Worm (Caenorhabditis elegans) whole organism, L4 larva: Measurements from ENCODE around the gene F01D4.5.

ENCODE experiments used
- F37D6.2 ChIP-seq: sonication (generic microtip); optimal IDR thresholded peaks from 2 replicates; lab custom pipeline; 2016; ENCODE audit warnings: mild to moderate bottlenecking, missing genetic modification characterization, missing compliant biosample characterization
- F44E2.7 ChIP-seq: fragments of 200-800 bp; sonication (Bioruptor generic); IDR thresholded peaks from 2 replicates; pipeline ENCODE4 v2.1.2; 2022; ENCODE audit warnings: missing genetic modification characterization, missing compliant biosample characterization
- R02D3.7 ChIP-seq: fragments of 150-350 bp; sonication (generic microtip); optimal IDR thresholded peaks from 3 replicates; lab custom pipeline; 2014; ENCODE audit warnings: missing biosample characterization, missing genetic modification characterization
- T26A8.4 ChIP-seq: fragments of 200-800 bp; sonication (Bioruptor generic); IDR thresholded peaks from 2 replicates; pipeline ENCODE4 v1.3.6; 2022; ENCODE audit warnings: missing genetic modification characterization, missing compliant biosample characterization
- Y75B8A.6 ChIP-seq: fragments of 200-800 bp; sonication (Bioruptor generic); IDR thresholded peaks from 2 replicates; pipeline ENCODE4 v1.3.6; 2022; ENCODE audit warnings: missing genetic modification reagents, missing genetic modification characterization, missing compliant biosample characterization
- ZK337.2 ChIP-seq: fragments of 200-800 bp; sonication (Bioruptor generic); IDR thresholded peaks from 2 replicates; pipeline ENCODE4 v1.3.6; 2022; ENCODE audit warnings: missing genetic modification reagents, missing genetic modification characterization, missing compliant biosample characterization
- aha-1 ChIP-seq: fragments of 150-350 bp; peaks from one replicate; lab custom pipeline; 2014; ENCODE audit warnings: missing biosample characterization, missing genetic modification characterization
- arid-1 ChIP-seq: fragments of 200-800 bp; sonication (Bioruptor generic); conservative IDR thresholded peaks from 2 replicates; pipeline ENCODE4 v1.3.6; 2022; ENCODE audit warnings: missing genetic modification reagents, missing genetic modification characterization, missing compliant biosample characterization
- attf-4 ChIP-seq: sonication (generic microtip); optimal IDR thresholded peaks from 3 replicates; lab custom pipeline; 2017; ENCODE audit warnings: missing biosample characterization, missing genetic modification characterization
- ceh-44 ChIP-seq: fragments of 200-800 bp; sonication (Bioruptor generic); IDR thresholded peaks from 2 replicates; pipeline ENCODE4 v1.3.6; 2022; ENCODE audit warnings: missing genetic modification reagents, missing genetic modification characterization, missing compliant biosample characterization
- ceh-62 ChIP-seq: sonication (generic microtip); optimal IDR thresholded peaks from 2 replicates; lab custom pipeline; 2017; ENCODE audit warnings: missing biosample characterization, missing genetic modification characterization
- cey-2 ChIP-seq: sonication (generic microtip); optimal IDR thresholded peaks from 3 replicates; lab custom pipeline; 2017; ENCODE audit warnings: missing genetic modification characterization, mild to moderate bottlenecking, missing compliant biosample characterization, antibody characterized with exemption, borderline replicate concordance; ENCODE audit not compliant: insufficient read depth
- ctbp-1 ChIP-seq: fragments of 200-800 bp; sonication (Bioruptor generic); IDR thresholded peaks from 2 replicates; pipeline ENCODE4 v1.3.6; 2022; ENCODE audit warnings: missing genetic modification reagents, missing genetic modification characterization, missing compliant biosample characterization
- daf-12 ChIP-seq: fragments of 150-350 bp; optimal IDR thresholded peaks from 2 replicates; lab custom pipeline; 2014; ENCODE audit warnings: missing biosample characterization, missing genetic modification reagents, missing genetic modification characterization
- daf-8 ChIP-seq: fragments of 200-800 bp; sonication (Bioruptor generic); IDR thresholded peaks from 2 replicates; pipeline ENCODE4 v1.3.6; 2022; ENCODE audit warnings: missing genetic modification characterization, missing compliant biosample characterization
- dmd-6 ChIP-seq: fragments of 200-800 bp; sonication (Bioruptor generic); IDR thresholded peaks from 2 replicates; pipeline ENCODE4 v1.3.6; 2022; ENCODE audit warnings: missing genetic modification reagents, missing genetic modification characterization, missing compliant biosample characterization
- dmd-8 ChIP-seq: fragments of 200-800 bp; sonication (Bioruptor generic); IDR thresholded peaks from 2 replicates; pipeline ENCODE4 v1.3.6; 2022; ENCODE audit warnings: missing genetic modification characterization, missing compliant biosample characterization
- dve-1 ChIP-seq: sonication (generic microtip); optimal IDR thresholded peaks from 2 replicates; lab custom pipeline; 2017; ENCODE audit warnings: antibody characterized with exemption, mild to moderate bottlenecking, missing genetic modification characterization, missing compliant biosample characterization; ENCODE audit not compliant: insufficient read depth
- egl-27 ChIP-seq: sonication (generic microtip); optimal IDR thresholded peaks from 3 replicates; lab custom pipeline; 2017; ENCODE audit warnings: missing biosample characterization, missing genetic modification reagents, missing genetic modification characterization
- egl-43 ChIP-seq: fragments of 200-800 bp; sonication (Bioruptor generic); IDR thresholded peaks from 2 replicates; pipeline ENCODE4 v1.3.6; 2022; ENCODE audit warnings: missing genetic modification reagents, missing genetic modification characterization, missing compliant biosample characterization
- fkh-10 ChIP-seq: fragments of 150-350 bp; optimal IDR thresholded peaks from 2 replicates; lab custom pipeline; 2014; ENCODE audit warnings: missing biosample characterization, missing genetic modification reagents, missing genetic modification characterization
- hlh-30 ChIP-seq: sonication (generic microtip); optimal IDR thresholded peaks from 2 replicates; lab custom pipeline; 2017; ENCODE audit warnings: antibody characterized with exemption, mild to moderate bottlenecking, missing genetic modification characterization, missing compliant biosample characterization; ENCODE audit not compliant: insufficient read depth
- jun-1 ChIP-seq: fragments of 150-350 bp; optimal IDR thresholded peaks from 2 replicates; lab custom pipeline; 2014; ENCODE audit warnings: missing biosample characterization, missing genetic modification reagents, missing genetic modification characterization
- lin-1 ChIP-seq: fragments of 200-800 bp; sonication (Bioruptor generic); IDR thresholded peaks from 2 replicates; pipeline ENCODE4 v1.3.6; 2022; ENCODE audit warnings: missing genetic modification reagents, missing genetic modification characterization, missing compliant biosample characterization
- lin-13 ChIP-seq: fragments of 150-350 bp; optimal IDR thresholded peaks from 2 replicates; lab custom pipeline; 2014; ENCODE audit warnings: missing biosample characterization, missing genetic modification reagents, missing genetic modification characterization
- lin-15B ChIP-seq: fragments of 150-350 bp; sonication (generic microtip); optimal IDR thresholded peaks from 3 replicates; lab custom pipeline; 2014; ENCODE audit warnings: missing biosample characterization, missing genetic modification characterization
- mdt-29 ChIP-seq: fragments of 200-800 bp; sonication (Bioruptor generic); IDR thresholded peaks from 2 replicates; pipeline ENCODE4 v1.3.6; 2022; ENCODE audit warnings: missing genetic modification reagents, missing genetic modification characterization, missing compliant biosample characterization
- mxl-2 ChIP-seq: fragments of 200-800 bp; sonication (Bioruptor generic); conservative IDR thresholded peaks from 2 replicates; pipeline ENCODE4 v1.3.6; 2022; ENCODE audit warnings: missing genetic modification reagents, missing genetic modification characterization, missing compliant biosample characterization
- mxl-3 ChIP-seq: fragments of 200-800 bp; sonication (Bioruptor generic); optimal IDR thresholded peaks from 2 replicates; lab custom pipeline; 2018; ENCODE audit warnings: mild to moderate bottlenecking, missing genetic modification characterization, missing compliant biosample characterization
- nhr-102 ChIP-seq: sonication (generic microtip); optimal IDR thresholded peaks from 2 replicates; lab custom pipeline; 2016; ENCODE audit warnings: mild to moderate bottlenecking, missing genetic modification characterization, moderate library complexity, missing compliant biosample characterization
- nhr-11 ChIP-seq: fragments of 150-350 bp; optimal IDR thresholded peaks from 2 replicates; lab custom pipeline; 2014; ENCODE audit warnings: missing biosample characterization, missing genetic modification characterization
- nhr-28 ChIP-seq: fragments of 150-350 bp; optimal IDR thresholded peaks from 2 replicates; lab custom pipeline; 2014; ENCODE audit warnings: missing biosample characterization, missing genetic modification characterization
- nhr-48 ChIP-seq: sonication (generic microtip); optimal IDR thresholded peaks from 2 replicates; lab custom pipeline; 2016; ENCODE audit warnings: mild to moderate bottlenecking, missing genetic modification characterization, missing compliant biosample characterization
- pha-4 ChIP-seq, 2 experiments: fragments of 150-350 bp in 1 of 2; fragments of 200-800 bp in 1 of 2; sonication (Bioruptor generic) in 1 of 2; IDR thresholded peaks in 1 of 2; optimal IDR thresholded peaks in 1 of 2; 2 replicates each; pipeline versions ENCODE4 v1.3.6 to Lab custom; 2014 to 2022; ENCODE audit warnings: missing genetic modification characterization in 2 of 2, missing genetic modification reagents in 2 of 2, missing biosample characterization in 1 of 2, missing compliant biosample characterization in 1 of 2
- php-3 ChIP-seq: fragments of 200-800 bp; sonication (Bioruptor generic); IDR thresholded peaks from 2 replicates; pipeline ENCODE4 v1.3.6; 2022; ENCODE audit warnings: missing genetic modification reagents, missing genetic modification characterization, missing compliant biosample characterization
- rbr-2 ChIP-seq: sonication (generic microtip); optimal IDR thresholded peaks from 2 replicates; lab custom pipeline; 2016; ENCODE audit warnings: missing genotype, missing genetic modification characterization, missing compliant biosample characterization
- saeg-2 ChIP-seq: fragments of 200-800 bp; sonication (Bioruptor generic); IDR thresholded peaks from 2 replicates; pipeline ENCODE4 v1.3.6; 2022; ENCODE audit warnings: missing genetic modification reagents, missing genetic modification characterization, missing compliant biosample characterization
- set-16 ChIP-seq: fragments of 200-800 bp; sonication (Bioruptor generic); IDR thresholded peaks from 2 replicates; pipeline ENCODE4 v1.3.6; 2022; ENCODE audit warnings: missing genetic modification reagents, missing genetic modification characterization, missing compliant biosample characterization
- skn-1 ChIP-seq: fragments of 150-350 bp; optimal IDR thresholded peaks from 2 replicates; lab custom pipeline; 2014; ENCODE audit warnings: missing biosample characterization, missing genetic modification characterization
- spr-3 ChIP-seq: fragments of 200-800 bp; sonication (Bioruptor generic); optimal IDR thresholded peaks from 2 replicates; lab custom pipeline; 2018; ENCODE audit warnings: mild to moderate bottlenecking, missing genetic modification characterization, missing compliant biosample characterization
- unc-62 ChIP-seq, 3 experiments: fragments of 150-350 bp in 1 of 3; sonication (generic microtip); optimal IDR thresholded peaks in 2 of 3; peaks in 1 of 3; 1 replicate in 1 of 3; 2 replicates in 2 of 3; lab custom pipeline; 2014 to 2017; ENCODE audit warnings: missing biosample characterization in 3 of 3, missing genetic modification characterization in 3 of 3, missing genetic modification reagents in 3 of 3, missing genotype in 1 of 3
- zfp-3 ChIP-seq: fragments of 200-800 bp; sonication (Bioruptor generic); conservative IDR thresholded peaks from 2 replicates; pipeline ENCODE4 v1.3.6; 2022; ENCODE audit warnings: missing genetic modification reagents, missing genetic modification characterization, missing compliant biosample characterization
- zip-2 ChIP-seq: fragments of 150-350 bp; optimal IDR thresholded peaks from 2 replicates; lab custom pipeline; 2014; ENCODE audit warnings: missing biosample characterization, missing genetic modification characterization
- ztf-7 ChIP-seq: fragments of 150-350 bp; optimal IDR thresholded peaks from 2 replicates; lab custom pipeline; 2014; ENCODE audit warnings: missing biosample characterization, missing genetic modification characterization

Gene F01D4.5

DNA sequence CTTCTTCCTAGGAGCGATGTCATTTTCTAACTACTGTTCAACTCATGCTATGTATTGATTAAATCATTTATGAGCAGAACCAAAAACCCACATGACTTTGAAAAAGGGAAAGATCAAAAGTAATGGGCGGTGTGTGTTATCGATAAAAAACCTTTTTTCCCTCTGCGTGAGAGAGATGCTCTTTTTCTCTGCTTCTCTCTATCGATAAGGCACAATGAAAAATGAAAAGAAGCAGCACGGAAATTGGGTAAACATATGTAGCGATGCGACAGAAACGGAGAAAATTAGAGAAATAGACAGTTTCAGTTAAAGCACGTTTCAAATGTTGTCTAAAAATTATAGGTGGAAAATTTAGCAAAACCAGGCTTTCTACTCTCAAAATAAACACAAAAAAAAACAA, 18.9 kb upstream of the F01D4.5 start (continued):
- TF ChIP-seq zfp-3 (GFP tag; lab: Robert Waterston, UW) = 0 out of 2 replicates have a peak, but pooled peaks have one; percentile 37
- no peak for TF ChIP-seq skn-1
- TF ChIP-seq daf-12 (tag; lab: Kevin White, UChicago) = no peak
- TF ChIP-seq mdt-29 (GFP tag; lab: Robert Waterston, UW) = no peak
- TF ChIP-seq lin-15B (tag; lab: Kevin White, UChicago) = no peak
- TF ChIP-seq ceh-62 = no peak

DNA sequence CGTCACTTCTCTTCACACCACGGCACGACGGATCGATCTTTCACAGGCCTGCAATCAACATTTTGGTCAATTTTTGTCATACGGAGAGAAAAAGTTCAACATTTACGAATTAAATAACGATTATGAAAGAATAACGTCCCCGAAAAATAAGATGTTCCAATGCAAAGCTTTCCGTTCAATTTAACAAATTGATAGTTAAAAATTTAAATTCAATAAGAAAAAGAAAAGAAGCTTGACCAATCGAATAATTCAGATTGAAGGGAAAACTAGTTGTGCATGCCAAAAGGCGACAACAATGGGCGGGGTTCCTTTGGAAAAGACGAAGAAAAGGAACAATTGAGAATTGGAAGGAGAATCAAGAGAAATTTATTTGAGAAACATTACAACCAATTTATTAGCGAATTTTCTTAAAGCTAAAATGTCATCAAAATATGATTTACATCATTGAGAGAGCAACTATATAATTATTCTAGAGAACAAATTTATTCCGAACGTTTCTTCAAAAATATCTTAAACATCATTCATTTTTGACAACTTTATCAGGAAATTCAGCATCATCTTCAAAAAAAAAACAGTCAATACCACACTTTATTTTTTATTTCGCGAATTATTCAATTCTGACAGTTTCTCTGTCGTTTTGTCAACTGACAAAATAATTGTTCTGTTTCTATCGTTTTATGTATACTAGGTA, 18.2 kb upstream of the F01D4.5 start, which contains the start of gene tax-6:
Gene tax-6, minus strand, starts transcription at position 51 of the 691 bp plus-strand sequence.
- no peak for TF ChIP-seq spr-3 (GFP tag; lab: Kevin White, UChicago)
- TF ChIP-seq aha-1 = peak; percentile 91

DNA sequence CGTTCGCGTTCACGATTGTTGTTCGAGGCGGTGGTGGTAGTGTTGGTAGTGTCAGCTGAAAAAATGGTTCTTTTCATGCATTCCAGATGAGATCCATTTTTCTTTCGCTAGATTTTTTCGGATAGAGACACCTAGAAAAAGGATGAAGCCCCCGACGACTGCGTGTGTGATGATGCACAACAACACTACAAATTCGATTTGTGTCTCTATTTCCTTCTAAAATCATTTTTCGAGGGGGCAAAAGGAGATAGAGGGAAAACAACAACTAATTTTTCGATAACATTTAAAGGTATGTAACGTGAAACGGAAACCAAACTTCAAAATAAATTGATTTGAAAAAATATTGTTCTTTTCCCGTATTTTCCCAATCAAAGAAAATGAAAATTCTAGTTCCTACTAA, 17.0 kb upstream of the F01D4.5 start:
- no peak for TF ChIP-seq jun-1 (tag; lab: Kevin White, UChicago)
- no peak for TF ChIP-seq F44E2.7 (GFP tag; lab: Robert Waterston, UW)
- no peak for TF ChIP-seq dmd-6 (GFP tag; lab: Robert Waterston, UW)
- TF ChIP-seq nhr-11 (tag; lab: Kevin White, UChicago) = no peak
- TF ChIP-seq dmd-8 (GFP tag; lab: Robert Waterston, UW) = no peak
- TF ChIP-seq ctbp-1 (GFP tag; lab: Robert Waterston, UW) = no peak

DNA sequence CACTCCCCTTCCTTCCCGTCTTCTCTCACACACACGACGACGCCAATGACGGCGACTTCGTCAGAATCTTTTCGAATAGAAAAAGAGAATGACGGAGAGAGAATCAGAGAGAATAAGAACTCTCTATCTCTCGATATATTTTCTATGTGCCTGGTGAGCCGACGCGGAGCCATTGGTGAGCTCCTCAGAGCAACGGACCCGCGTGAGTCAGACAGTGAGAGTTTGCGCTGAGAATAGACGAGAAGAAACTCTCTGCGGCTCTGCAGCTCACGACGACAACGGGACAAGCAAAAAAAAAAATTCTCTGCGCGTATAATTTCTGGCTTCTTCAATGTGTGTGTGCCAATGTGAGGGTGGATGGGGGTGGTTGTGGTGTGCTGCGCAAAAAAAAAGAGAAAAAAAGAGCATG, 16.5 kb upstream of the F01D4.5 start:
- no peak for TF ChIP-seq saeg-2
- TF ChIP-seq lin-13 (GFP tag; lab: Kevin White, UChicago) = no peak
- no peak for TF ChIP-seq zip-2
- TF ChIP-seq mxl-2 = 0 out of 2 replicates have a peak, but pooled peaks have one; percentile 4
- peak in 1 of 2 experiments; percentile 69 for TF ChIP-seq unc-62 (GFP tag; optimal IDR thresholded peaks at IDR 0.05 in 1 of 2; lab: Kevin White, UChicago)
- no peak for TF ChIP-seq unc-62 (tag; optimal IDR thresholded peaks at IDR 0.05; lab: Kevin White, UChicago)
- TF ChIP-seq nhr-102 (tag; lab: Kevin White, UChicago) = no peak
- no peak for TF ChIP-seq cey-2 (tag; lab: Kevin White, UChicago)
- no peak for TF ChIP-seq dmd-8 (GFP tag; lab: Robert Waterston, UW)
- no peak for TF ChIP-seq nhr-48 (tag; lab: Kevin White, UChicago)
- TF ChIP-seq php-3 (GFP tag; lab: Robert Waterston, UW) = no peak
- TF ChIP-seq nhr-28 = no peak
- no peak for TF ChIP-seq lin-1 (GFP tag; lab: Robert Waterston, UW)
- TF ChIP-seq ZK337.2 (GFP tag; lab: Robert Waterston, UW) = peak; percentile 100
- no peak for TF ChIP-seq Y75B8A.6
- TF ChIP-seq egl-43 (GFP tag; lab: Robert Waterston, UW) = 0 out of 2 replicates have a peak, but pooled peaks have one; percentile 60
- TF ChIP-seq rbr-2 (tag; lab: Kevin White, UChicago) = peak; percentile 73
- no peak for TF ChIP-seq attf-4 (tag; lab: Kevin White, UChicago)
- peak; percentile 12 for TF ChIP-seq mxl-3 (GFP tag; lab: Kevin White, UChicago)
- TF ChIP-seq fkh-10 = peak; percentile 63
- TF ChIP-seq set-16 = peak; percentile 69
- TF ChIP-seq arid-1 (GFP tag; lab: Robert Waterston, UW) = no peak
- TF ChIP-seq T26A8.4 (GFP tag; lab: Robert Waterston, UW) = no peak
- no peak for TF ChIP-seq pha-4 (GFP tag; IDR thresholded peaks at IDR 0.05; lab: Robert Waterston, UW)
- TF ChIP-seq pha-4 (tag; optimal IDR thresholded peaks at IDR 0.05; lab: Kevin White, UChicago) = no peak
- TF ChIP-seq R02D3.7 = no peak
- no peak for TF ChIP-seq dve-1 (tag; lab: Kevin White, UChicago)
- no peak for TF ChIP-seq daf-8
- TF ChIP-seq ztf-7 (tag; lab: Kevin White, UChicago) = no peak
- TF ChIP-seq F37D6.2 (tag; lab: Kevin White, UChicago) = peak; percentile 41
- peak; percentile 50 for TF ChIP-seq hlh-30 (tag; lab: Kevin White, UChicago)
- no peak for TF ChIP-seq skn-1
- TF ChIP-seq egl-27 (tag; lab: Kevin White, UChicago) = no peak
- TF ChIP-seq ceh-44 = no peak
